Worm (Caenorhabditis elegans) whole organism, young adult: ENCODE data around the gene str-159.

ENCODE experiments used
- B0261.1 ChIP-seq: sonication (generic microtip); optimal IDR thresholded peaks from 2 replicates; lab custom pipeline; 2016; ENCODE audit warnings: mild to moderate bottlenecking, missing genetic modification characterization, moderate library complexity, missing compliant biosample characterization
- dpl-1 ChIP-seq: fragments of 150-350 bp; optimal IDR thresholded peaks from 2 replicates; lab custom pipeline; 2014; ENCODE audit warnings: missing biosample characterization, missing genetic modification reagents, missing genetic modification characterization
- mxl-1 ChIP-seq: sonication (generic microtip); optimal IDR thresholded peaks from 2 replicates; lab custom pipeline; 2016; ENCODE audit warnings: missing genetic modification characterization, missing compliant biosample characterization
- rcor-1 ChIP-seq: fragments of 200-800 bp; sonication (Bioruptor generic); IDR thresholded peaks from 2 replicates; pipeline ENCODE4 v1.3.6; 2022; ENCODE audit warnings: missing genetic modification reagents, missing genetic modification characterization, missing compliant biosample characterization

ce11 chrIV:4953887-4954286 lies 44.7 kb downstream of the str-159 start, which contains the start of gene str-163:
- TF ChIP-seq dpl-1 (no peak), rcor-1 (GFP tag; lab: Robert Waterston, UW) (no peak), B0261.1 (no peak), mxl-1 (tag; lab: Kevin White, UChicago) (no peak)
